Worm (Caenorhabditis elegans): ENCODE results near the gene T05C3.2.

ce11 chrV:5527694-5528093 is 34.1 kb downstream of the T05C3.2 start:
- TF ChIP-seq ets-4 (GFP tag; optimal IDR thresholded peaks at IDR 0.05), result no peak
- TF ChIP-seq unc-62 (GFP tag; optimal IDR thresholded peaks at IDR 0.05), result no peak
- no peak for TF ChIP-seq snpc-1.3 (tag; optimal IDR thresholded peaks at IDR 0.05; ENCODE audit: insufficient read depth)
- TF ChIP-seq ztf-18 (tag; optimal IDR thresholded peaks at IDR 0.05), result no peak
- no peak for TF ChIP-seq ztf-25 (GFP tag; IDR thresholded peaks at IDR 0.05)
- no peak for TF ChIP-seq ZK185.1 (tag; optimal IDR thresholded peaks at IDR 0.05; ENCODE audit: poor library complexity, severe bottlenecking)
- no peak for TF ChIP-seq nfyb-1 (GFP tag; IDR thresholded peaks at IDR 0.05)
